Worm (Caenorhabditis elegans): Measurements from ENCODE around the gene ttr-54.

ttr-54 gene

DNA sequence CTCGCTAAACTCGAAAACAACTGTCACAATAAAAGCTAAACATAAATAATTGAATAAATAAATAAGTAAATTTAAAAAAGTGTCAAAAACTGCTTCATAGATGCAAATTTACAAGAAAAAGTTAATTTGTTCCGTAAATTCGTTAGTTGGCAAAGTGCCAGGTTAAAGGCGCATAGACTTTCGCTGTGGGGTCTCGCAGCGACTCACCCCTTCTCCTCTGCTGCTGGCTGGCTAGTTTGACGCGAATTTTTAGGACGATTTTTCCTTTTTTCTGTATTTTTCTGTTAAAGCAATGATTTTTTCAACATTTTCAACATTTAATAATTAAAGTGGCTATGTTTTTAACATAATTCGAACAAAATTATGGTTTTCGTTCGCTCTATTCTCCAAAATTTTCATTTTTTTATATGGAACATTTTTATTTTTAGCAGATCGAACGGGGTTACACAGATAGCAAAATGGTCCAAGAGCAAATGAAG, 20.7 kb downstream of the ttr-54 start, which contains the start of gene rack-1:
Gene rack-1, plus strand, starts transcription at position 429 of the 479 bp plus-strand sequence.
- no peak for TF ChIP-seq zag-1 (tag; optimal IDR thresholded peaks at IDR 0.05)
- TF ChIP-seq elt-3 (tag; optimal IDR thresholded peaks at IDR 0.05): no peak
- peak; percentile 33 for TF ChIP-seq lin-13 (GFP tag; optimal IDR thresholded peaks at IDR 0.05)
- TF ChIP-seq crh-2 (tag; optimal IDR thresholded peaks at IDR 0.05): peak; percentile 79
- no peak for TF ChIP-seq dmd-4 (tag; optimal IDR thresholded peaks at IDR 0.05)
- peak; percentile 34 for TF ChIP-seq nhr-25 (tag; optimal IDR thresholded peaks at IDR 0.05)
- no peak for TF ChIP-seq Y55F3AM.14 (GFP tag; optimal IDR thresholded peaks at IDR 0.05)
- no peak for TF ChIP-seq nhr-23 (tag; optimal IDR thresholded peaks at IDR 0.05)
- peak; percentile 83 for TF ChIP-seq unc-55 (GFP tag; optimal IDR thresholded peaks at IDR 0.05)
- TF ChIP-seq ZK546.5 (tag; optimal IDR thresholded peaks at IDR 0.05): no peak
- TF ChIP-seq lin-39 (tag; optimal IDR thresholded peaks at IDR 0.05): no peak
- peak; percentile 38 to 82 for TF ChIP-seq lsy-2 (tag; optimal IDR thresholded peaks at IDR 0.05)
- no peak for TF ChIP-seq mab-5 (tag; optimal IDR thresholded peaks at IDR 0.05)
- TF ChIP-seq F13H6.1 (tag; optimal IDR thresholded peaks at IDR 0.05): peak; percentile 34
- peak; percentile 35 for TF ChIP-seq sma-3 (GFP tag; optimal IDR thresholded peaks at IDR 0.05)
- TF ChIP-seq nhr-11 (tag; optimal IDR thresholded peaks at IDR 0.05): no peak
- peak; percentile 6 for TF ChIP-seq lin-11 (tag; optimal IDR thresholded peaks at IDR 0.05)
- TF ChIP-seq sem-4 (tag; optimal IDR thresholded peaks at IDR 0.05): no peak
- TF ChIP-seq snpc-4 (tag; optimal IDR thresholded peaks at IDR 0.05): no peak
- TF ChIP-seq nhr-12 (tag; optimal IDR thresholded peaks at IDR 0.05): no peak
- no peak for TF ChIP-seq ceh-82 (tag; optimal IDR thresholded peaks at IDR 0.05)
- TF ChIP-seq nhr-237 (tag; optimal IDR thresholded peaks at IDR 0.05): no peak
- peak; percentile 63 for TF ChIP-seq gmeb-1 (tag; optimal IDR thresholded peaks at IDR 0.05)
- TF ChIP-seq skn-1 (tag; optimal IDR thresholded peaks at IDR 0.05): no peak
- peak; percentile 47 for TF ChIP-seq ceh-16 (tag; optimal IDR thresholded peaks at IDR 0.05)
- no peak for TF ChIP-seq mdl-1 (tag; optimal IDR thresholded peaks at IDR 0.05)
- no peak for TF ChIP-seq sma-9 (GFP tag; optimal IDR thresholded peaks at IDR 0.05)
- no peak for TF ChIP-seq sma-9 (tag; optimal IDR thresholded peaks at IDR 0.05)
- no peak for TF ChIP-seq ama-1 (optimal IDR thresholded peaks at IDR 0.05)
- TF ChIP-seq elt-1 (tag; optimal IDR thresholded peaks at IDR 0.05): no peak
- TF ChIP-seq alr-1 (tag; optimal IDR thresholded peaks at IDR 0.05): no peak
- TF ChIP-seq ztf-11 (tag; optimal IDR thresholded peaks at IDR 0.05): no peak
- TF ChIP-seq fos-1 (tag; optimal IDR thresholded peaks at IDR 0.05): peak; percentile 23
- TF ChIP-seq mbf-1 (tag; optimal IDR thresholded peaks at IDR 0.05): no peak
- TF ChIP-seq egl-27 (tag; optimal IDR thresholded peaks at IDR 0.05): peak; percentile 12
- no peak for TF ChIP-seq R02D3.7 (tag; optimal IDR thresholded peaks at IDR 0.05)
- TF ChIP-seq nhr-21 (tag; optimal IDR thresholded peaks at IDR 0.05): peak; percentile 27
- no peak for TF ChIP-seq blmp-1 (tag; optimal IDR thresholded peaks at IDR 0.05; ENCODE audit: insufficient read depth)
- peak; percentile 60 for TF ChIP-seq nhr-129 (tag; optimal IDR thresholded peaks at IDR 0.05)
- TF ChIP-seq nhr-77 (tag; optimal IDR thresholded peaks at IDR 0.05): no peak
- TF ChIP-seq unc-39 (tag; optimal IDR thresholded peaks at IDR 0.05): no peak
- no peak for TF ChIP-seq ztf-4 (tag; optimal IDR thresholded peaks at IDR 0.05)
- TF ChIP-seq peb-1 (tag; optimal IDR thresholded peaks at IDR 0.05): no peak
- no peak for TF ChIP-seq nhr-10 (tag; optimal IDR thresholded peaks at IDR 0.05)
- no peak for TF ChIP-seq ztf-1 (GFP tag; conservative IDR thresholded peaks at IDR 0.05)
- no peak for TF ChIP-seq aly-2 (tag; optimal IDR thresholded peaks at IDR 0.05)
- TF ChIP-seq nhr-6 (tag; optimal IDR thresholded peaks at IDR 0.05): no peak
- TF ChIP-seq C34F6.9 (tag; optimal IDR thresholded peaks at IDR 0.05): peak; percentile 66
- TF ChIP-seq unc-62 (GFP tag; optimal IDR thresholded peaks at IDR 0.05): no peak
